Fruit fly (Drosophila melanogaster) whole organism, embryonic: ENCODE data around the gene CG14182.
A peak's percentile ranks its signal among the peaks of the same experiment; 100 is the strongest.

Source experiments
- Ada2b ChIP-seq: fragments of 200-800 bp; sonication (Bioruptor generic); IDR thresholded peaks from 2 replicates; pipeline ENCODE4 v1.3.6; 2022; ENCODE audit warnings: missing biosample characterization, missing genetic modification characterization
- Antp ChIP-seq: fragments of 200-800 bp; sonication (Bioruptor generic); optimal IDR thresholded peaks from 3 replicates; lab custom pipeline; 2016; ENCODE audit warnings: missing biosample characterization, missing genetic modification characterization
- Atf-2 ChIP-seq: fragments of 200-800 bp; sonication (Bioruptor generic); optimal IDR thresholded peaks from 2 replicates; lab custom pipeline; 2016; ENCODE audit warnings: missing biosample characterization, missing genetic modification characterization
- B-H1 ChIP-seq: fragments of 200-800 bp; sonication (Bioruptor generic); IDR thresholded peaks from 3 replicates; pipeline ENCODE4 v1.3.6; 2022; ENCODE audit warnings: missing biosample characterization, missing genetic modification characterization
- CG11560 ChIP-seq: fragments of 200-800 bp; sonication (Bioruptor generic); IDR thresholded peaks from 3 replicates; pipeline ENCODE4 v1.3.6; 2022; ENCODE audit warnings: missing biosample characterization, missing genetic modification characterization
- CG14441 ChIP-seq: fragments of 200-800 bp; sonication (Bioruptor generic); IDR thresholded peaks from 2 replicates; pipeline ENCODE4 v1.3.6; 2022; ENCODE audit warnings: missing biosample characterization, missing genetic modification characterization
- CG17186 ChIP-seq: fragments of 200-800 bp; sonication (Bioruptor generic); optimal IDR thresholded peaks from 3 replicates; lab custom pipeline; 2017; ENCODE audit warnings: missing biosample characterization, missing genetic modification reagents, missing genetic modification characterization
- CG18599 ChIP-seq: fragments of 200-800 bp; sonication (Bioruptor generic); optimal IDR thresholded peaks from 3 replicates; lab custom pipeline; 2017; ENCODE audit warnings: missing biosample characterization, missing genetic modification characterization, mild to moderate bottlenecking, moderate library complexity, missing genetic modification reagents
- CG18619 ChIP-seq: fragments of 200-800 bp; sonication (Bioruptor generic); optimal IDR thresholded peaks from 3 replicates; lab custom pipeline; 2017; ENCODE audit warnings: missing biosample characterization, mild to moderate bottlenecking, missing genetic modification characterization
- CG2712 ChIP-seq: fragments of 200-800 bp; optimal IDR thresholded peaks from 3 replicates; lab custom pipeline; 2019; ENCODE audit warnings: missing biosample characterization, mild to moderate bottlenecking, missing genetic modification characterization, moderate library complexity
- CG31388 ChIP-seq: fragments of 200-800 bp; sonication (Bioruptor generic); optimal IDR thresholded peaks from 2 replicates; lab custom pipeline; 2016; ENCODE audit warnings: missing biosample characterization, missing genetic modification characterization
- CG3163 ChIP-seq: fragments of 200-800 bp; sonication (Bioruptor generic); optimal IDR thresholded peaks from 3 replicates; lab custom pipeline; 2016; ENCODE audit warnings: missing biosample characterization, missing genetic modification characterization
- CG33557 ChIP-seq: fragments of 200-800 bp; sonication (Bioruptor generic); optimal IDR thresholded peaks from 2 replicates; lab custom pipeline; 2019; ENCODE audit warnings: missing biosample characterization, mild to moderate bottlenecking, missing genetic modification characterization, moderate library complexity
- CG34422 ChIP-seq: fragments of 200-800 bp; sonication (Bioruptor generic); IDR thresholded peaks from 3 replicates; pipeline ENCODE4 v1.3.6; 2022; ENCODE audit warnings: missing biosample characterization, missing genetic modification characterization
- CG4282 ChIP-seq: fragments of 200-800 bp; sonication (Bioruptor generic); optimal IDR thresholded peaks from 2 replicates; lab custom pipeline; 2016; ENCODE audit warnings: missing biosample characterization, missing genetic modification characterization
- CG43689 ChIP-seq: fragments of 200-800 bp; sonication (Bioruptor generic); IDR thresholded peaks from 2 replicates; pipeline ENCODE4 v1.3.6; 2022; ENCODE audit warnings: missing biosample characterization, missing genetic modification characterization
- CG8388 ChIP-seq: fragments of 200-800 bp; sonication (Bioruptor generic); optimal IDR thresholded peaks from 2 replicates; lab custom pipeline; 2019; ENCODE audit warnings: missing biosample characterization, mild to moderate bottlenecking, missing genetic modification characterization, moderate library complexity
- CG9932 ChIP-seq: fragments of 200-800 bp; sonication (Bioruptor generic); IDR thresholded peaks from 2 replicates; pipeline ENCODE4 v1.3.6; 2022; ENCODE audit warnings: missing biosample characterization, missing genetic modification characterization
- Dip2 ChIP-seq: fragments of 200-800 bp; sonication (Bioruptor generic); IDR thresholded peaks from 2 replicates; pipeline ENCODE4 v1.3.6; 2022; ENCODE audit warnings: missing biosample characterization, missing genetic modification characterization
- Fer1 ChIP-seq: fragments of 200-800 bp; sonication (Bioruptor generic); optimal IDR thresholded peaks from 2 replicates; lab custom pipeline; 2017; ENCODE audit warnings: missing biosample characterization, mild to moderate bottlenecking, missing genetic modification characterization
- HLH3B ChIP-seq: fragments of 200-800 bp; sonication (Bioruptor generic); IDR thresholded peaks from 2 replicates; pipeline ENCODE4 v1.3.6; 2022; ENCODE audit warnings: missing biosample characterization, missing genetic modification characterization
- Nf-YA ChIP-seq: fragments of 200-800 bp; sonication (Bioruptor generic); IDR thresholded peaks from 2 replicates; pipeline ENCODE4 v1.3.6; 2022; ENCODE audit warnings: missing biosample characterization, missing genetic modification characterization
- Pdp1 ChIP-seq, 2 experiments: fragments of 200-800 bp; sonication (Bioruptor generic); optimal IDR thresholded peaks; 3 replicates each; lab custom pipeline; 2016; ENCODE audit warnings: missing biosample characterization in 2 of 2, missing genetic modification characterization in 2 of 2, mild to moderate bottlenecking in 1 of 2, moderate library complexity in 1 of 2
- Stat92E ChIP-seq, 3 experiments: fragments of >200 bp in 2 of 3; fragments of 200-800 bp in 1 of 3; sonication (Bioruptor generic) in 1 of 3; optimal IDR thresholded peaks; 2 replicates each; lab custom pipeline; 2017 to 2019; ENCODE audit warnings: missing biosample characterization in 3 of 3, missing genetic modification characterization in 3 of 3, mild to moderate bottlenecking in 1 of 3, moderate library complexity in 1 of 3
- Vsx1 ChIP-seq: fragments of 200-800 bp; sonication (Bioruptor generic); optimal IDR thresholded peaks from 2 replicates; lab custom pipeline; 2017; ENCODE audit warnings: missing biosample characterization, mild to moderate bottlenecking, missing genetic modification characterization, missing genetic modification reagents
- YL-1 ChIP-seq: fragments of 200-800 bp; sonication (Bioruptor generic); optimal IDR thresholded peaks from 3 replicates; lab custom pipeline; 2017; ENCODE audit warnings: missing biosample characterization, mild to moderate bottlenecking, missing genetic modification characterization
- ash1 ChIP-seq: fragments of 200-800 bp; sonication (Bioruptor generic); optimal IDR thresholded peaks from 2 replicates; lab custom pipeline; 2018; ENCODE audit warnings: missing biosample characterization, mild to moderate bottlenecking, missing genetic modification characterization
- btn ChIP-seq: fragments of 200-800 bp; sonication (Bioruptor generic); optimal IDR thresholded peaks from 2 replicates; lab custom pipeline; 2016; ENCODE audit warnings: missing biosample characterization, missing genetic modification characterization
- chif ChIP-seq, 2 experiments: fragments of 200-800 bp; sonication (Bioruptor generic); optimal IDR thresholded peaks; 3 replicates each; lab custom pipeline; 2016; ENCODE audit warnings: missing biosample characterization in 2 of 2, missing genetic modification characterization in 2 of 2
- danr ChIP-seq: fragments of 200-800 bp; sonication (Bioruptor generic); IDR thresholded peaks from 2 replicates; pipeline ENCODE4 v1.3.6; 2022; ENCODE audit warnings: missing biosample characterization, missing genetic modification characterization
- dmrt99B ChIP-seq: fragments of 200-800 bp; sonication (Bioruptor generic); optimal IDR thresholded peaks from 2 replicates; lab custom pipeline; 2018; ENCODE audit warnings: missing biosample characterization, mild to moderate bottlenecking, missing genetic modification characterization, moderate library complexity
- en ChIP-seq: fragments of 200-800 bp; sonication (Bioruptor generic); optimal IDR thresholded peaks from 2 replicates; lab custom pipeline; 2016; ENCODE audit warnings: missing biosample characterization, missing genetic modification characterization
- eve ChIP-seq, 2 experiments: fragments of >200 bp; optimal IDR thresholded peaks; 2 replicates each; lab custom pipeline; 2017; ENCODE audit warnings: missing biosample characterization in 2 of 2, missing genetic modification characterization in 2 of 2
- exex ChIP-seq: fragments of 200-800 bp; sonication (Bioruptor generic); optimal IDR thresholded peaks from 4 replicates; lab custom pipeline; 2018; ENCODE audit warnings: missing biosample characterization, mild to moderate bottlenecking, missing genetic modification characterization, moderate library complexity
- fd64A ChIP-seq: fragments of 200-800 bp; sonication (Bioruptor generic); optimal IDR thresholded peaks from 3 replicates; lab custom pipeline; 2018; ENCODE audit warnings: missing biosample characterization, mild to moderate bottlenecking, missing genetic modification characterization
- grau ChIP-seq: fragments of 200-800 bp; optimal IDR thresholded peaks from 3 replicates; lab custom pipeline; 2019; ENCODE audit warnings: missing biosample characterization, mild to moderate bottlenecking, missing genetic modification characterization, moderate library complexity
- grn ChIP-seq: fragments of 200-800 bp; sonication (Bioruptor generic); optimal IDR thresholded peaks from 3 replicates; lab custom pipeline; 2017; ENCODE audit warnings: missing biosample characterization, missing genetic modification characterization
- ham ChIP-seq: fragments of 200-800 bp; sonication (Bioruptor generic); IDR thresholded peaks from 2 replicates; pipeline ENCODE4 v1.3.6; 2022; ENCODE audit warnings: missing biosample characterization, missing genetic modification characterization
- her ChIP-seq: fragments of 200-800 bp; sonication (Bioruptor generic); optimal IDR thresholded peaks from 2 replicates; lab custom pipeline; 2016; ENCODE audit warnings: missing biosample characterization, missing genetic modification characterization
- hth ChIP-seq: fragments of >200 bp; optimal IDR thresholded peaks from 2 replicates; lab custom pipeline; 2017; ENCODE audit warnings: inconsistent platforms
- ken ChIP-seq: fragments of 200-800 bp; sonication (Bioruptor generic); IDR thresholded peaks from 3 replicates; pipeline ENCODE4 v1.3.6; 2022; ENCODE audit warnings: missing biosample characterization, missing genetic modification characterization
- kni ChIP-seq: fragments of 200-800 bp; sonication (Bioruptor generic); optimal IDR thresholded peaks from 3 replicates; lab custom pipeline; 2017; ENCODE audit warnings: mild to moderate bottlenecking, missing biosample characterization, missing genetic modification reagents, missing genetic modification characterization
- mld ChIP-seq: fragments of 200-800 bp; sonication (Bioruptor generic); IDR thresholded peaks from 3 replicates; pipeline ENCODE4 v1.3.6; 2022; ENCODE audit warnings: missing biosample characterization, missing genetic modification characterization; ENCODE audit not compliant: partially characterized antibody
- pzg ChIP-seq: fragments of 200-800 bp; sonication (Bioruptor generic); optimal IDR thresholded peaks from 3 replicates; lab custom pipeline; 2018; ENCODE audit warnings: missing biosample characterization, mild to moderate bottlenecking, missing genetic modification characterization, moderate library complexity
- run ChIP-seq: fragments of 200-800 bp; sonication (Bioruptor generic); optimal IDR thresholded peaks from 3 replicates; lab custom pipeline; 2018; ENCODE audit warnings: missing biosample characterization, mild to moderate bottlenecking, missing genetic modification characterization
- sim ChIP-seq: fragments of 200-800 bp; sonication (Bioruptor generic); IDR thresholded peaks from 2 replicates; pipeline ENCODE4 v1.3.6; 2022; ENCODE audit warnings: missing biosample characterization, missing genetic modification characterization
- stwl ChIP-seq: fragments of 200-800 bp; sonication (Bioruptor generic); optimal IDR thresholded peaks from 3 replicates; lab custom pipeline; 2018; ENCODE audit warnings: missing biosample characterization, mild to moderate bottlenecking, missing genetic modification characterization, moderate library complexity
- sug ChIP-seq: fragments of 200-800 bp; optimal IDR thresholded peaks from 2 replicates; lab custom pipeline; 2019; ENCODE audit warnings: missing biosample characterization, mild to moderate bottlenecking, missing genetic modification characterization, moderate library complexity
- trem ChIP-seq: fragments of 200-800 bp; optimal IDR thresholded peaks from 3 replicates; lab custom pipeline; 2019; ENCODE audit warnings: missing biosample characterization, mild to moderate bottlenecking, missing genetic modification characterization, moderate library complexity
- tx ChIP-seq: fragments of 200-800 bp; sonication (Bioruptor generic); optimal IDR thresholded peaks from 2 replicates; lab custom pipeline; 2016; ENCODE audit warnings: missing biosample characterization, missing genetic modification characterization
- wor ChIP-seq: fragments of 200-800 bp; sonication (Bioruptor generic); IDR thresholded peaks from 2 replicates; pipeline ENCODE4 v1.3.6; 2022; ENCODE audit warnings: missing biosample characterization, missing genetic modification characterization

Gene CG14182

dm6 chr3L:19929051-19929718, 50.4 kb downstream of the CG14182 start:
- TF ChIP-seq hth (lab: Kevin White, UChicago), result no peak
- TF ChIP-seq kni, result no peak
- no peak for TF ChIP-seq CG4282 (GFP tag; lab: Kevin White, UChicago)
- TF ChIP-seq chif (GFP tag; optimal IDR thresholded peaks at IDR 0.05; lab: Kevin White, UChicago), result no peak
- no peak for TF ChIP-seq Fer1
- no peak for TF ChIP-seq sim (GFP tag; lab: Robert Waterston, UW)
- TF ChIP-seq CG18619 (GFP tag; lab: Kevin White, UChicago), result no peak
- TF ChIP-seq CG17186 (GFP tag; lab: Kevin White, UChicago), result no peak
- TF ChIP-seq CG34422, result no peak
- TF ChIP-seq eve (GFP tag; optimal IDR thresholded peaks at IDR 0.05; lab: Kevin White, UChicago), result no peak
- TF ChIP-seq dmrt99B (tag; lab: Kevin White, UChicago), result no peak
- TF ChIP-seq CG18599 (GFP tag; lab: Kevin White, UChicago), result peak; percentile 20
- TF ChIP-seq CG11560 (tag; lab: Robert Waterston, UW), result no peak
- TF ChIP-seq stwl (tag; lab: Kevin White, UChicago), result no peak
- TF ChIP-seq ken (GFP tag; lab: Robert Waterston, UW), result no peak
- TF ChIP-seq CG31388, result no peak
- TF ChIP-seq en, result no peak
- no peak for TF ChIP-seq CG43689 (GFP tag; lab: Robert Waterston, UW)
- TF ChIP-seq Vsx1 (GFP tag; lab: Kevin White, UChicago), result no peak
- TF ChIP-seq Ada2b (GFP tag; lab: Robert Waterston, UW), result no peak
- TF ChIP-seq B-H1 (GFP tag; lab: Robert Waterston, UW), result no peak
- TF ChIP-seq CG3163 (GFP tag; lab: Kevin White, UChicago), result no peak
- 0 out of 2 replicates have a peak, but pooled peaks have one; percentile 5 for TF ChIP-seq CG14441 (GFP tag; lab: Robert Waterston, UW)
- TF ChIP-seq ham (GFP tag; lab: Robert Waterston, UW), result no peak
- no peak for TF ChIP-seq YL-1 (GFP tag; lab: Kevin White, UChicago)
- TF ChIP-seq danr, result no peak
- no peak for TF ChIP-seq exex (tag; lab: Kevin White, UChicago)
- TF ChIP-seq grn (GFP tag; lab: Kevin White, UChicago), result no peak
- TF ChIP-seq CG9932 (GFP tag; lab: Robert Waterston, UW), result peak; percentile 36; the same call in 1 of the 2 replicates
- TF ChIP-seq Pdp1 (GFP tag; optimal IDR thresholded peaks at IDR 0.05; lab: Kevin White, UChicago), result no peak
- TF ChIP-seq sug (tag; lab: Kevin White, UChicago), result peak; percentile 93
- TF ChIP-seq btn (GFP tag; lab: Kevin White, UChicago), result no peak
- no peak for TF ChIP-seq mld (GFP tag; lab: Robert Waterston, UW)
- TF ChIP-seq HLH3B (GFP tag; lab: Robert Waterston, UW), result no peak
- TF ChIP-seq CG8388 (GFP tag; lab: Kevin White, UChicago), result no peak
- peak; percentile 60 for TF ChIP-seq grau (tag; lab: Kevin White, UChicago)
- TF ChIP-seq Stat92E (GFP tag; optimal IDR thresholded peaks at IDR 0.05; lab: Kevin White, UChicago), result no peak
- no peak for TF ChIP-seq wor (GFP tag; lab: Robert Waterston, UW)
- TF ChIP-seq Atf-2, result no peak
- no peak for TF ChIP-seq Antp
- TF ChIP-seq CG2712 (tag; lab: Kevin White, UChicago), result peak; percentile 8
- no peak for TF ChIP-seq ash1 (GFP tag; lab: Kevin White, UChicago)
- no peak for TF ChIP-seq Nf-YA (GFP tag; lab: Robert Waterston, UW)
- no peak for TF ChIP-seq run (tag; lab: Kevin White, UChicago)
- TF ChIP-seq tx (GFP tag; lab: Kevin White, UChicago), result no peak
- no peak for TF ChIP-seq pzg (GFP tag; lab: Kevin White, UChicago)
- TF ChIP-seq fd64A (GFP tag; lab: Kevin White, UChicago), result no peak
- no peak for TF ChIP-seq trem (tag; lab: Kevin White, UChicago)
- peak; percentile 16 for TF ChIP-seq CG33557 (GFP tag; lab: Kevin White, UChicago)
- no peak for TF ChIP-seq her (GFP tag; lab: Kevin White, UChicago)
- no peak for TF ChIP-seq Dip2 (GFP tag; lab: Robert Waterston, UW)
